Worm (Caenorhabditis elegans) whole organism, dauer: Measurements from ENCODE around the gene F58A3.3.

Experiments
- unc-62 ChIP-seq: sonication (generic microtip); optimal IDR thresholded peaks from 2 replicates; lab custom pipeline; 2017; ENCODE audit warnings: missing biosample characterization, missing genetic modification reagents, missing genetic modification characterization

F58A3.3 gene

ce11 chrX:11012337-11012736, at the start of gene F58A3.3:
Gene F58A3.3, plus strand, starts transcription at chrX:11012637.
- no peak for TF ChIP-seq unc-62 (GFP tag; lab: Kevin White, UChicago)

- TF ChIP-seq unc-62 (GFP tag; lab: Kevin White, UChicago), result no peak
These were observed 48.9 kb upstream of the F58A3.3 start, which contains the start of gene nas-10 for ce11 chrX:10963453-10964046. Gene nas-10, minus strand, starts transcription at chrX:10963503.

- no peak for TF ChIP-seq unc-62 (GFP tag; lab: Kevin White, UChicago)
These were observed 46.9 kb upstream of the F58A3.3 start for ce11 chrX:10965508-10965907.

- TF ChIP-seq unc-62 (GFP tag; lab: Kevin White, UChicago), result no peak
These were observed 46.2 kb upstream of the F58A3.3 start, which contains the start of gene lge-1 for ce11 chrX:10966251-10966650. Gene lge-1, plus strand, starts transcription at chrX:10966551.

ce11 chrX:10967698-10968097, 44.7 kb upstream of the F58A3.3 start, which contains the start of gene K09C8.9:
Gene K09C8.9, minus strand, starts transcription at chrX:10967798.
- no peak for TF ChIP-seq unc-62 (GFP tag; lab: Kevin White, UChicago)

- TF ChIP-seq unc-62 (GFP tag; lab: Kevin White, UChicago), result no peak
These were observed 41.8 kb upstream of the F58A3.3 start, which contains the start of gene K09C8.8 for ce11 chrX:10970629-10971028. Gene K09C8.8, plus strand, starts transcription at chrX:10970929.

- TF ChIP-seq unc-62 (GFP tag; lab: Kevin White, UChicago), result no peak
These were observed 41.3 kb upstream of the F58A3.3 start for ce11 chrX:10971118-10971517.

- no peak for TF ChIP-seq unc-62 (GFP tag; lab: Kevin White, UChicago)
These were observed 35.8 kb upstream of the F58A3.3 start for ce11 chrX:10976447-10977196.

- no peak for TF ChIP-seq unc-62 (GFP tag; lab: Kevin White, UChicago)
These were observed 33.3 kb upstream of the F58A3.3 start, which contains the start of gene pxn-2 for ce11 chrX:10979186-10979585. Gene pxn-2, minus strand, starts transcription at chrX:10979286.

- TF ChIP-seq unc-62 (GFP tag; lab: Kevin White, UChicago), result no peak
These were observed 31.1 kb upstream of the F58A3.3 start for ce11 chrX:10981374-10981773.

- TF ChIP-seq unc-62 (GFP tag; lab: Kevin White, UChicago), result no peak
These were observed 30.4 kb upstream of the F58A3.3 start, which contains the start of gene ver-4 for ce11 chrX:10982051-10982450. Gene ver-4, plus strand, starts transcription at chrX:10982351.

ce11 chrX:10989286-10989685, 23.2 kb upstream of the F58A3.3 start:
- TF ChIP-seq unc-62 (GFP tag; lab: Kevin White, UChicago), result no peak

ce11 chrX:10990159-10990854, 22.1 kb upstream of the F58A3.3 start:
- no peak for TF ChIP-seq unc-62 (GFP tag; lab: Kevin White, UChicago)

ce11 chrX:10990855-10991176, 21.6 kb upstream of the F58A3.3 start:
- TF ChIP-seq unc-62 (GFP tag; lab: Kevin White, UChicago), result no peak

ce11 chrX:10991352-10992172, 20.9 kb upstream of the F58A3.3 start:
- no peak for TF ChIP-seq unc-62 (GFP tag; lab: Kevin White, UChicago)
